Worm (Caenorhabditis elegans) whole organism, L4 larva: ENCODE measurements around the gene R13H4.2.
A peak's percentile ranks its signal among the peaks of the same experiment; 100 is the strongest.
"Not testable (repeated sequence)": the region's sequence is repeated elsewhere in the genome, so short reads cannot be mapped to it uniquely, and the experiment has no call there.

Experiments used
- F44E2.7 ChIP-seq: fragments of 200-800 bp; sonication (Bioruptor generic); IDR thresholded peaks from 2 replicates; pipeline ENCODE4 v2.1.2; 2022; ENCODE audit warnings: missing genetic modification characterization, missing compliant biosample characterization
- R02D3.7 ChIP-seq: fragments of 150-350 bp; sonication (generic microtip); optimal IDR thresholded peaks from 3 replicates; lab custom pipeline; 2014; ENCODE audit warnings: missing biosample characterization, missing genetic modification characterization
- T26A8.4 ChIP-seq: fragments of 200-800 bp; sonication (Bioruptor generic); IDR thresholded peaks from 2 replicates; pipeline ENCODE4 v1.3.6; 2022; ENCODE audit warnings: missing genetic modification characterization, missing compliant biosample characterization
- Y105C5A.15 ChIP-seq: fragments of 200-800 bp; sonication (Bioruptor generic); IDR thresholded peaks from 2 replicates; pipeline ENCODE4 v1.3.6; 2022; ENCODE audit warnings: missing genetic modification characterization, missing compliant biosample characterization
- Y75B8A.6 ChIP-seq: fragments of 200-800 bp; sonication (Bioruptor generic); IDR thresholded peaks from 2 replicates; pipeline ENCODE4 v1.3.6; 2022; ENCODE audit warnings: missing genetic modification reagents, missing genetic modification characterization, missing compliant biosample characterization
- ama-1 ChIP-seq: fragments of 150-350 bp; optimal IDR thresholded peaks from 2 replicates; lab custom pipeline; 2014; ENCODE audit warnings: inconsistent platforms, mixed read lengths
- attf-4 ChIP-seq: sonication (generic microtip); optimal IDR thresholded peaks from 3 replicates; lab custom pipeline; 2017; ENCODE audit warnings: missing biosample characterization, missing genetic modification characterization
- ceh-44 ChIP-seq: fragments of 200-800 bp; sonication (Bioruptor generic); IDR thresholded peaks from 2 replicates; pipeline ENCODE4 v1.3.6; 2022; ENCODE audit warnings: missing genetic modification reagents, missing genetic modification characterization, missing compliant biosample characterization
- cey-2 ChIP-seq: sonication (generic microtip); optimal IDR thresholded peaks from 3 replicates; lab custom pipeline; 2017; ENCODE audit warnings: missing genetic modification characterization, mild to moderate bottlenecking, missing compliant biosample characterization, antibody characterized with exemption, borderline replicate concordance; ENCODE audit not compliant: insufficient read depth
- daf-16 ChIP-seq, 3 experiments: sonication (generic microtip); optimal IDR thresholded peaks; 2 replicates each; lab custom pipeline; 2016 to 2017; ENCODE audit warnings: missing genetic modification characterization in 3 of 3, missing genetic modification reagents in 3 of 3, mild to moderate bottlenecking in 2 of 3, missing compliant biosample characterization in 2 of 3, missing biosample characterization in 1 of 3, moderate library complexity in 1 of 3
- daf-8 ChIP-seq: fragments of 200-800 bp; sonication (Bioruptor generic); IDR thresholded peaks from 2 replicates; pipeline ENCODE4 v1.3.6; 2022; ENCODE audit warnings: missing genetic modification characterization, missing compliant biosample characterization
- dmd-6 ChIP-seq: fragments of 200-800 bp; sonication (Bioruptor generic); IDR thresholded peaks from 2 replicates; pipeline ENCODE4 v1.3.6; 2022; ENCODE audit warnings: missing genetic modification reagents, missing genetic modification characterization, missing compliant biosample characterization
- dmd-9 ChIP-seq: fragments of 200-800 bp; sonication (Bioruptor generic); IDR thresholded peaks from 2 replicates; pipeline ENCODE4 v1.3.6; 2022; ENCODE audit warnings: missing genetic modification reagents, missing genetic modification characterization, missing compliant biosample characterization
- duxl-1 ChIP-seq: sonication (generic microtip); optimal IDR thresholded peaks from 2 replicates; lab custom pipeline; 2016; ENCODE audit warnings: mild to moderate bottlenecking, missing genetic modification characterization, moderate library complexity, missing compliant biosample characterization; ENCODE audit not compliant: poor library complexity
- dve-1 ChIP-seq: sonication (generic microtip); optimal IDR thresholded peaks from 2 replicates; lab custom pipeline; 2017; ENCODE audit warnings: antibody characterized with exemption, mild to moderate bottlenecking, missing genetic modification characterization, missing compliant biosample characterization; ENCODE audit not compliant: insufficient read depth
- fkh-10 ChIP-seq: fragments of 150-350 bp; optimal IDR thresholded peaks from 2 replicates; lab custom pipeline; 2014; ENCODE audit warnings: missing biosample characterization, missing genetic modification reagents, missing genetic modification characterization
- gei-8 ChIP-seq: fragments of 200-800 bp; sonication (Bioruptor generic); optimal IDR thresholded peaks from 2 replicates; lab custom pipeline; 2018; ENCODE audit warnings: mild to moderate bottlenecking, missing genetic modification characterization, missing compliant biosample characterization
- hif-1 ChIP-seq, 2 experiments: sonication (generic microtip); optimal IDR thresholded peaks; 2 replicates each; lab custom pipeline; 2016 to 2017; ENCODE audit warnings: missing compliant biosample characterization in 2 of 2, missing genetic modification characterization in 2 of 2, missing genetic modification reagents in 2 of 2, missing genotype in 2 of 2, mild to moderate bottlenecking in 1 of 2
- hlh-11 ChIP-seq: fragments of 200-800 bp; sonication (Bioruptor generic); optimal IDR thresholded peaks from 2 replicates; lab custom pipeline; 2018; ENCODE audit warnings: mild to moderate bottlenecking, missing genetic modification characterization, missing compliant biosample characterization
- hlh-30 ChIP-seq: sonication (generic microtip); optimal IDR thresholded peaks from 2 replicates; lab custom pipeline; 2017; ENCODE audit warnings: antibody characterized with exemption, mild to moderate bottlenecking, missing genetic modification characterization, missing compliant biosample characterization; ENCODE audit not compliant: insufficient read depth
- jun-1 ChIP-seq: fragments of 150-350 bp; optimal IDR thresholded peaks from 2 replicates; lab custom pipeline; 2014; ENCODE audit warnings: missing biosample characterization, missing genetic modification reagents, missing genetic modification characterization
- lin-15B ChIP-seq: fragments of 150-350 bp; sonication (generic microtip); optimal IDR thresholded peaks from 3 replicates; lab custom pipeline; 2014; ENCODE audit warnings: missing biosample characterization, missing genetic modification characterization
- lin-29 ChIP-seq: fragments of 200-800 bp; sonication (Bioruptor generic); IDR thresholded peaks from 2 replicates; pipeline ENCODE4 v1.3.6; 2022; ENCODE audit warnings: missing genetic modification reagents, missing genetic modification characterization, missing compliant biosample characterization
- lin-38 ChIP-seq: fragments of 200-800 bp; sonication (Bioruptor generic); IDR thresholded peaks from 2 replicates; pipeline ENCODE4 v1.3.6; 2022; ENCODE audit warnings: missing genetic modification reagents, missing genetic modification characterization, missing compliant biosample characterization
- lin-39 ChIP-seq: fragments of 150-350 bp; optimal IDR thresholded peaks from 2 replicates; lab custom pipeline; 2014; ENCODE audit warnings: missing biosample characterization, missing genetic modification reagents, missing genetic modification characterization
- madf-9 ChIP-seq: fragments of 200-800 bp; sonication (Bioruptor generic); conservative IDR thresholded peaks from 2 replicates; pipeline ENCODE4 v1.3.6; 2022; ENCODE audit warnings: missing genetic modification reagents, missing genetic modification characterization, missing compliant biosample characterization
- mdl-1 ChIP-seq, 2 experiments: fragments of 150-350 bp in 1 of 2; sonication (generic microtip) in 1 of 2; optimal IDR thresholded peaks; 2 replicates each; lab custom pipeline; 2014 to 2017; ENCODE audit warnings: missing biosample characterization in 2 of 2, missing genetic modification characterization in 2 of 2
- mes-2 ChIP-seq: sonication (generic microtip); optimal IDR thresholded peaks from 2 replicates; lab custom pipeline; 2016; ENCODE audit warnings: missing genotype, mild to moderate bottlenecking, missing genetic modification characterization, missing compliant biosample characterization; ENCODE audit not compliant: poor library complexity, severe bottlenecking
- mxl-2 ChIP-seq: fragments of 200-800 bp; sonication (Bioruptor generic); conservative IDR thresholded peaks from 2 replicates; pipeline ENCODE4 v1.3.6; 2022; ENCODE audit warnings: missing genetic modification reagents, missing genetic modification characterization, missing compliant biosample characterization
- mxl-3 ChIP-seq: fragments of 200-800 bp; sonication (Bioruptor generic); optimal IDR thresholded peaks from 2 replicates; lab custom pipeline; 2018; ENCODE audit warnings: mild to moderate bottlenecking, missing genetic modification characterization, missing compliant biosample characterization
- nhr-11 ChIP-seq: fragments of 150-350 bp; optimal IDR thresholded peaks from 2 replicates; lab custom pipeline; 2014; ENCODE audit warnings: missing biosample characterization, missing genetic modification characterization
- nhr-28 ChIP-seq: fragments of 150-350 bp; optimal IDR thresholded peaks from 2 replicates; lab custom pipeline; 2014; ENCODE audit warnings: missing biosample characterization, missing genetic modification characterization
- nhr-42 ChIP-seq: fragments of 200-800 bp; sonication (Bioruptor generic); IDR thresholded peaks from 2 replicates; pipeline ENCODE4 v1.3.6; 2022; ENCODE audit warnings: missing genetic modification characterization, missing compliant biosample characterization
- nhr-48 ChIP-seq: sonication (generic microtip); optimal IDR thresholded peaks from 2 replicates; lab custom pipeline; 2016; ENCODE audit warnings: mild to moderate bottlenecking, missing genetic modification characterization, missing compliant biosample characterization
- php-3 ChIP-seq: fragments of 200-800 bp; sonication (Bioruptor generic); IDR thresholded peaks from 2 replicates; pipeline ENCODE4 v1.3.6; 2022; ENCODE audit warnings: missing genetic modification reagents, missing genetic modification characterization, missing compliant biosample characterization
- pqm-1 ChIP-seq: sonication (generic microtip); optimal IDR thresholded peaks from 2 replicates; lab custom pipeline; 2017; ENCODE audit warnings: missing biosample characterization, missing genetic modification characterization
- skn-1 ChIP-seq: fragments of 150-350 bp; optimal IDR thresholded peaks from 2 replicates; lab custom pipeline; 2014; ENCODE audit warnings: missing biosample characterization, missing genetic modification characterization
- snpc-1.2 ChIP-seq: fragments of 200-800 bp; sonication (Bioruptor generic); IDR thresholded peaks from 2 replicates; pipeline ENCODE4 v1.3.6; 2022; ENCODE audit warnings: missing genetic modification reagents, missing genetic modification characterization, missing compliant biosample characterization
- snpc-4 ChIP-seq: fragments of 150-350 bp; optimal IDR thresholded peaks from 2 replicates; lab custom pipeline; 2014; ENCODE audit warnings: missing biosample characterization, missing genetic modification characterization
- spr-1 ChIP-seq: sonication (generic microtip); optimal IDR thresholded peaks from 2 replicates; lab custom pipeline; 2016; ENCODE audit warnings: mild to moderate bottlenecking, missing genetic modification characterization, missing compliant biosample characterization
- unc-130 ChIP-seq: sonication (generic microtip); optimal IDR thresholded peaks from 2 replicates; lab custom pipeline; 2016; ENCODE audit warnings: missing genetic modification reagents, missing genetic modification characterization, missing compliant biosample characterization
- zag-1 ChIP-seq: fragments of 150-350 bp; optimal IDR thresholded peaks from 2 replicates; lab custom pipeline; 2014; ENCODE audit warnings: missing biosample characterization, missing genetic modification characterization
- zfp-3 ChIP-seq: fragments of 200-800 bp; sonication (Bioruptor generic); conservative IDR thresholded peaks from 2 replicates; pipeline ENCODE4 v1.3.6; 2022; ENCODE audit warnings: missing genetic modification reagents, missing genetic modification characterization, missing compliant biosample characterization
- zip-2 ChIP-seq: fragments of 150-350 bp; optimal IDR thresholded peaks from 2 replicates; lab custom pipeline; 2014; ENCODE audit warnings: missing biosample characterization, missing genetic modification characterization

R13H4.2 gene

DNA sequence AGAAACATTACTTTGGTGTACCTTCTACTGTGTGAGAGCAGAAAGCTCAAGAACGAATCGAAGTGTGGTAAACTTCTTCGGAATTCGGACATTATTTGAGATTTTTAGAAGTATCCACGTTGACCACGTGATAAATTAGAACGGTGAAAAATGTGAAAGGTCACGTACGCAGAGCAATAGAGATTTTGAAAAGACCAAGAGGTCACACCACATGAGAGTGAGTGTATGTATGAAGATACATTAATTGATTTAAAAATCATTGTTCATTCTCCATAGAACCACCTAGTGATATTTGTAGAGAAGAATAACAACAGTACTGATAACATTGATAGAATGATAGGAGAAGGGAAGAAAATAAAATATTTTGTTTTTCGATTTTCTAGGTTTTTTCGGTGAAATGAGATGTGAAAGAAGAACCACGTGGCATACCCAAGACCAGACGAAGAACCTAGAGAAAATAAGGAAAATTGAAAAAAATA lies 13.7 kb upstream of the R13H4.2 start, which contains the start of gene pyc-1 (continued):
- TF ChIP-seq snpc-1.2 (GFP tag; lab: Robert Waterston, UW) = no peak
- no peak for TF ChIP-seq lin-29 (GFP tag; lab: Robert Waterston, UW)
- TF ChIP-seq duxl-1 (tag; lab: Kevin White, UChicago) = no peak
- TF ChIP-seq mdl-1 (tag; optimal IDR thresholded peaks at IDR 0.05; lab: Kevin White, UChicago) = peak in 1 of 2 experiments; percentile 47
- no peak for TF ChIP-seq fkh-10 (GFP tag; lab: Kevin White, UChicago)
- TF ChIP-seq dve-1 (tag; lab: Kevin White, UChicago) = peak; percentile 76
- no peak for TF ChIP-seq Y105C5A.15 (GFP tag; lab: Robert Waterston, UW)
- TF ChIP-seq ama-1 (lab: Kevin White, UChicago) = no peak
- TF ChIP-seq mes-2 = no peak
- TF ChIP-seq snpc-4 (tag; lab: Kevin White, UChicago) = no peak

- TF ChIP-seq ama-1 (lab: Kevin White, UChicago) = peak; percentile 0
- 0 out of 2 replicates have a peak, but pooled peaks have one; percentile 22 for TF ChIP-seq lin-38
- TF ChIP-seq dve-1 (tag; lab: Kevin White, UChicago) = peak; percentile 63
- TF ChIP-seq daf-16 (GFP tag; optimal IDR thresholded peaks at IDR 0.05; lab: Kevin White, UChicago) = not testable (repeated sequence)
- peak; percentile 34 for TF ChIP-seq daf-16 (tag; optimal IDR thresholded peaks at IDR 0.05; lab: Kevin White, UChicago)
- peak; percentile 41 for TF ChIP-seq dmd-6 (GFP tag; lab: Robert Waterston, UW)
- TF ChIP-seq nhr-28 (tag; lab: Kevin White, UChicago) = peak; percentile 62
Observed at ce11 chrV:11823125-11823833, 12.9 kb upstream of the R13H4.2 start.

DNA sequence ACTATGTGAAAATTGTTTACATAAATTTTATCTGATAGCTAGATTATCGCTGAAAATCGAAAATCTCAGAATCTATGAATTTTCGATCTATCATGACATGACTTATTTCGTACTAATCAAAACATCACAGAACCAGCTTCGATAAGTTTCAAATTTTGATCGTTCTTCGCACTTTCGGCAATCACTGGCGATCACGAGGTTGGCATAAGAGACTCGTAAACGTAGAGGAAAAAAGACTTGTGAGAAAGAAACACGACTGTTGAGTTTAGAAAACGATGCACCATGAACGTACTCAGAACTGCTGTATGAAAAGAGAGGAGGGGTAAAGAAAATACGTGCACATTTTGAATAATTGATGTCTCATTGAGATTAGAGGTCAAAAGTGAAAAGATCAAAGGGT lies 12.2 kb upstream of the R13H4.2 start:
- TF ChIP-seq hlh-30 (tag; lab: Kevin White, UChicago) (peak; percentile 95), dmd-9 (GFP tag; lab: Robert Waterston, UW) (no peak), mxl-2 (GFP tag; lab: Robert Waterston, UW) (no peak), daf-8 (GFP tag; lab: Robert Waterston, UW) (no peak), nhr-11 (tag; lab: Kevin White, UChicago) (peak; percentile 80), attf-4 (tag; lab: Kevin White, UChicago) (no peak), R02D3.7 (tag; lab: Kevin White, UChicago) (no peak), php-3 (peak; percentile 91), nhr-48 (tag; lab: Kevin White, UChicago) (peak; percentile 95), nhr-28 (tag; lab: Kevin White, UChicago) (peak; percentile 95), skn-1 (tag; lab: Kevin White, UChicago) (no peak), F44E2.7 (GFP tag; lab: Robert Waterston, UW) (no peak), unc-130 (no peak), gei-8 (GFP tag; lab: Kevin White, UChicago) (no peak), spr-1 (tag; lab: Kevin White, UChicago) (peak; percentile 1), madf-9 (GFP tag; lab: Robert Waterston, UW) (no peak), lin-39 (tag; lab: Kevin White, UChicago) (no peak), lin-38 (peak; percentile 19; the same call in 1 of the 2 replicates), hlh-11 (tag; lab: Kevin White, UChicago) (peak; percentile 96), T26A8.4 (GFP tag; lab: Robert Waterston, UW) (peak; percentile 72), lin-29 (GFP tag; lab: Robert Waterston, UW) (no peak), cey-2 (tag; lab: Kevin White, UChicago) (peak; percentile 30), nhr-42 (GFP tag; lab: Robert Waterston, UW) (peak; percentile 60; the same call in 1 of the 2 replicates), pqm-1 (tag; lab: Kevin White, UChicago) (peak; percentile 68), zag-1 (tag; lab: Kevin White, UChicago) (no peak), ceh-44 (no peak), mxl-3 (peak; percentile 42), Y75B8A.6 (0 out of 2 replicates have a peak, but pooled peaks have one; percentile 66), jun-1 (tag; lab: Kevin White, UChicago) (peak; percentile 20), dve-1 (tag; lab: Kevin White, UChicago) (peak; percentile 93), lin-15B (tag; lab: Kevin White, UChicago) (no peak), hif-1 (tag; optimal IDR thresholded peaks at IDR 0.05; lab: Kevin White, UChicago) (peak; percentile 77 to 98), zip-2 (tag; lab: Kevin White, UChicago) (no peak), zfp-3 (GFP tag; lab: Robert Waterston, UW) (0 out of 2 replicates have a peak, but pooled peaks have one; percentile 26)
